Fruit fly (Drosophila melanogaster) S2 (cell line): ENCODE data around the gene CG13694.

Experiments used
- CG8478 ChIP-seq: fragments of >200 bp; optimal IDR thresholded peaks from 2 replicates; lab custom pipeline; 2018
- CTCF ChIP-seq, 2 experiments: fragments of >200 bp; optimal IDR thresholded peaks; 2 replicates each; lab custom pipeline; 2018

DNA sequence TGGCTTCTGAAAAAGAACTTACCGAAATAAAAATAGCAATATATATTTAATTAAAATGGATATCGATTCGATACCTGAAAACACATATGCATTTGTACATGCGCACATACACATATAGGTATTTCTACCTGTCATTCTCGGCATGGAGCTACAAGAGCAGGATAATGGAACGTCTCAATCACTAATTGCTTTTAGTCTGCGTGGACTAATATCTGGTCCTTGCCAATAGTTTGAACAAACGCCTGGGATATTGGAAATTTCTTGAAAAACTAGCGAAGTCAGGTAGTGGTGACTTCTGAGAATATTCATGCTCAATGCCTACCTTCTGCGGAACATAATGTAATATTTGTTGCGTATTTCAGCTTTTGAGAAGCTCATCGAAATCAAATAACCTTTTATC, 27.1 kb downstream of the CG13694 start:
- TF ChIP-seq CG8478 (lab: Kevin White, UChicago) = no peak
- no peak for TF ChIP-seq CTCF (optimal IDR thresholded peaks at IDR 0.05; lab: Kevin White, UChicago)
